Worm (Caenorhabditis elegans) whole organism, L4 larva: ENCODE data around the gene Y73B6BL.27.

Source experiments
- F10B5.3 ChIP-seq: sonication (generic microtip); optimal IDR thresholded peaks from 2 replicates; lab custom pipeline; 2016; ENCODE audit warnings: mild to moderate bottlenecking, missing genetic modification characterization, missing compliant biosample characterization
- F44E2.7 ChIP-seq: fragments of 200-800 bp; sonication (Bioruptor generic); IDR thresholded peaks from 2 replicates; pipeline ENCODE4 v2.1.2; 2022; ENCODE audit warnings: missing genetic modification characterization, missing compliant biosample characterization
- F49E8.2 ChIP-seq: sonication (generic microtip); optimal IDR thresholded peaks from 2 replicates; lab custom pipeline; 2016; ENCODE audit warnings: missing compliant biosample characterization, mild to moderate bottlenecking, missing genetic modification characterization, borderline replicate concordance
- Y48G9A.11 ChIP-seq: fragments of 200-800 bp; sonication (Bioruptor generic); IDR thresholded peaks from 2 replicates; pipeline ENCODE4 v1.3.6; 2022; ENCODE audit warnings: missing genetic modification reagents, missing genetic modification characterization, missing compliant biosample characterization
- ama-1 ChIP-seq: fragments of 150-350 bp; optimal IDR thresholded peaks from 2 replicates; lab custom pipeline; 2014; ENCODE audit warnings: inconsistent platforms, mixed read lengths
- attf-4 ChIP-seq: sonication (generic microtip); optimal IDR thresholded peaks from 3 replicates; lab custom pipeline; 2017; ENCODE audit warnings: missing biosample characterization, missing genetic modification characterization
- ceh-28 ChIP-seq: fragments of 150-350 bp; optimal IDR thresholded peaks from 2 replicates; lab custom pipeline; 2014; ENCODE audit warnings: missing biosample characterization, missing genetic modification reagents, missing genetic modification characterization
- daf-16 ChIP-seq, 3 experiments: sonication (generic microtip); optimal IDR thresholded peaks; 2 replicates each; lab custom pipeline; 2016 to 2017; ENCODE audit warnings: missing genetic modification characterization in 3 of 3, missing genetic modification reagents in 3 of 3, mild to moderate bottlenecking in 2 of 3, missing compliant biosample characterization in 2 of 3, missing biosample characterization in 1 of 3, moderate library complexity in 1 of 3
- daf-8 ChIP-seq: fragments of 200-800 bp; sonication (Bioruptor generic); IDR thresholded peaks from 2 replicates; pipeline ENCODE4 v1.3.6; 2022; ENCODE audit warnings: missing genetic modification characterization, missing compliant biosample characterization
- dmd-6 ChIP-seq: fragments of 200-800 bp; sonication (Bioruptor generic); IDR thresholded peaks from 2 replicates; pipeline ENCODE4 v1.3.6; 2022; ENCODE audit warnings: missing genetic modification reagents, missing genetic modification characterization, missing compliant biosample characterization
- egl-43 ChIP-seq: fragments of 200-800 bp; sonication (Bioruptor generic); IDR thresholded peaks from 2 replicates; pipeline ENCODE4 v1.3.6; 2022; ENCODE audit warnings: missing genetic modification reagents, missing genetic modification characterization, missing compliant biosample characterization
- fkh-10 ChIP-seq: fragments of 150-350 bp; optimal IDR thresholded peaks from 2 replicates; lab custom pipeline; 2014; ENCODE audit warnings: missing biosample characterization, missing genetic modification reagents, missing genetic modification characterization
- lin-38 ChIP-seq: fragments of 200-800 bp; sonication (Bioruptor generic); IDR thresholded peaks from 2 replicates; pipeline ENCODE4 v1.3.6; 2022; ENCODE audit warnings: missing genetic modification reagents, missing genetic modification characterization, missing compliant biosample characterization
- nhr-25 ChIP-seq: sonication (generic microtip); optimal IDR thresholded peaks from 2 replicates; lab custom pipeline; 2017; ENCODE audit warnings: missing genetic modification characterization, mild to moderate bottlenecking, missing compliant biosample characterization, antibody characterized with exemption, moderate library complexity, borderline replicate concordance; ENCODE audit not compliant: insufficient read depth
- nhr-28 ChIP-seq: fragments of 150-350 bp; optimal IDR thresholded peaks from 2 replicates; lab custom pipeline; 2014; ENCODE audit warnings: missing biosample characterization, missing genetic modification characterization
- nhr-42 ChIP-seq: fragments of 200-800 bp; sonication (Bioruptor generic); IDR thresholded peaks from 2 replicates; pipeline ENCODE4 v1.3.6; 2022; ENCODE audit warnings: missing genetic modification characterization, missing compliant biosample characterization
- nhr-76 ChIP-seq: fragments of 150-350 bp; optimal IDR thresholded peaks from 2 replicates; lab custom pipeline; 2014; ENCODE audit warnings: missing biosample characterization, missing genetic modification characterization
- pqm-1 ChIP-seq: sonication (generic microtip); optimal IDR thresholded peaks from 2 replicates; lab custom pipeline; 2017; ENCODE audit warnings: missing biosample characterization, missing genetic modification characterization
- snpc-1.2 ChIP-seq: fragments of 200-800 bp; sonication (Bioruptor generic); IDR thresholded peaks from 2 replicates; pipeline ENCODE4 v1.3.6; 2022; ENCODE audit warnings: missing genetic modification reagents, missing genetic modification characterization, missing compliant biosample characterization
- tra-1 ChIP-seq: fragments of 200-800 bp; sonication (Bioruptor generic); IDR thresholded peaks from 2 replicates; pipeline ENCODE4 v1.3.6; 2022; ENCODE audit warnings: missing genetic modification reagents, missing genetic modification characterization, missing compliant biosample characterization
- ztf-11 ChIP-seq: fragments of 150-350 bp; optimal IDR thresholded peaks from 2 replicates; lab custom pipeline; 2014; ENCODE audit warnings: missing biosample characterization, missing genetic modification characterization

Y73B6BL.27 gene

ce11 chrIV:6426089-6426715 lies 46.8 kb downstream of the Y73B6BL.27 start, which contains the start of gene acp-6:
TSS of gene acp-6 (minus strand) at chrIV:6426139.
- TF ChIP-seq ceh-28 (no peak), tra-1 (GFP tag; lab: Robert Waterston, UW) (no peak), ztf-11 (tag; lab: Kevin White, UChicago) (no peak), nhr-42 (GFP tag; lab: Robert Waterston, UW) (no peak), nhr-76 (no peak), F10B5.3 (tag; lab: Kevin White, UChicago) (no peak), nhr-25 (tag; lab: Kevin White, UChicago) (no peak), egl-43 (GFP tag; lab: Robert Waterston, UW) (no peak), F49E8.2 (tag; lab: Kevin White, UChicago) (no peak), attf-4 (no peak), Y48G9A.11 (no peak), pqm-1 (tag; lab: Kevin White, UChicago) (no peak), F44E2.7 (GFP tag; lab: Robert Waterston, UW) (no peak), daf-8 (GFP tag; lab: Robert Waterston, UW) (no peak), ama-1 (lab: Kevin White, UChicago) (no peak), daf-16 (GFP tag; optimal IDR thresholded peaks at IDR 0.05; lab: Kevin White, UChicago) (no peak), daf-16 (tag; optimal IDR thresholded peaks at IDR 0.05; lab: Kevin White, UChicago) (no peak), nhr-28 (tag; lab: Kevin White, UChicago) (no peak), dmd-6 (no peak), fkh-10 (GFP tag; lab: Kevin White, UChicago) (no peak)

DNA sequence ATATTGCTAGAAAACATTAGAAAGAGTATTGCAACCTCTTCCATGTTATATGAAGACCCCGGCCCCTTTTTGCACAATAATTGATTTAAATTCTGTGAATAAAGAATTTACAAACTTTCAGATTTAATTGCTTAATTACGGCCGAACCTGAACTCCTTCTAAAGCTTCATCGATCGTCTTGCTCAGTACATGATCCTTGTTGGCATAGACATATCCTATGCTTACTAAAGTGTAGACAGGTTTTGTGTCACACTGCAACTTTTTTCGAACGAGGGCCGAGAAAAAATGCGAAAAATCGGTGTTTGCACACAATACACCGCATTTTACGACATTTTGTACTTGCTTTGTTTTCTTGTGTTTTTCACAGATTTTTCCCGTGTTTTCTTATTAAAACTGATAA lies 49.7 kb downstream of the Y73B6BL.27 start:
- peak; percentile 62 for TF ChIP-seq Y48G9A.11
- TF ChIP-seq snpc-1.2 (GFP tag; lab: Robert Waterston, UW), result peak; percentile 92
- peak; percentile 51; the same call in 1 of the 2 replicates for TF ChIP-seq lin-38 (GFP tag; lab: Robert Waterston, UW)
- TF ChIP-seq, all 104 proteins: peak for 3; not testable (repeated sequence) for 101
